Fruit fly (Drosophila melanogaster): ENCODE results near the gene Imp.

The Imp gene

DNA sequence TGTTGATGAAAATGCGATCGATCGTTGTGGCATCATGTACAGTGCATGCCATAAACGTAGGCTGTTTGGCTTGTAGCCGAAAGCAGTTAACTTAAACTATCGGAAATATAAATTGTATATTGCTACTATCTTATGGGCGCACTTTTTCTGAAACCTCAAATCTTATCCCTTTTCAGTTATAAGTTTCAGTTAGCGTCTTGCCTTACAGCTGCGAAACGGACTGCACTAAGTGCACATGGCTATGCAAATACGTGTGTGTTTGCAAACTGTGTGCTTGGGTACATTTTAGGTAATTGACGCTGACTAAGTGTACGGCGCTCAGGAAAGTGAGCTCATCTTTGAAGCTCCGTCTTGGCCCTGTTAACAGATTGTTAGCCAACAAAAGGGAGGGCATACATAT lies 48.4 kb downstream of the Imp start (continued):
- TF ChIP-seq hb (GFP tag; IDR thresholded peaks at IDR 0.05; ENCODE audit: partially characterized antibody) (no peak), Atf3 (GFP tag; optimal IDR thresholded peaks at IDR 0.05) (no peak), CG14014 (GFP tag; IDR thresholded peaks at IDR 0.05) (peak; percentile 37; the same call in 1 of the 2 replicates), gem (tag; optimal IDR thresholded peaks at IDR 0.05) (peak; percentile 53), CG7786 (GFP tag; optimal IDR thresholded peaks at IDR 0.05) (peak; percentile 2), grau (tag; optimal IDR thresholded peaks at IDR 0.05) (peak; percentile 39), CG6765 (GFP tag; optimal IDR thresholded peaks at IDR 0.05) (peak; percentile 3), CG8944 (GFP tag; optimal IDR thresholded peaks at IDR 0.05) (peak; percentile 7), tio (GFP tag; optimal IDR thresholded peaks at IDR 0.05) (peak; percentile 27), Hmr (GFP tag; optimal IDR thresholded peaks at IDR 0.05) (peak; percentile 23), Hsf (GFP tag; optimal IDR thresholded peaks at IDR 0.05) (no peak), chif (GFP tag; optimal IDR thresholded peaks at IDR 0.05) (peak in 1 of 2 experiments; percentile 14), Sox100B (GFP tag; optimal IDR thresholded peaks at IDR 0.05) (peak; percentile 59), CG17359 (tag; optimal IDR thresholded peaks at IDR 0.05) (peak; percentile 63), Vsx1 (GFP tag; optimal IDR thresholded peaks at IDR 0.05) (no peak), Doc2 (GFP tag; IDR thresholded peaks at IDR 0.05) (no peak), sob (GFP tag; IDR thresholded peaks at IDR 0.05) (peak; percentile 47; the same call in 1 of the 2 replicates), shn (GFP tag; optimal IDR thresholded peaks at IDR 0.05) (no peak), lmd (GFP tag; IDR thresholded peaks at IDR 0.05) (no peak), CG6654 (GFP tag; optimal IDR thresholded peaks at IDR 0.05) (peak; percentile 8), CG11456 (GFP tag; IDR thresholded peaks at IDR 0.05) (peak; percentile 58; the same call in 1 of the 3 replicates), C15 (GFP tag; IDR thresholded peaks at IDR 0.05) (no peak), Bdp1 (GFP tag; optimal IDR thresholded peaks at IDR 0.05) (peak; percentile 11), CG11696 (GFP tag; IDR thresholded peaks at IDR 0.05) (no peak), CG4854 (GFP tag; optimal IDR thresholded peaks at IDR 0.05) (no peak), CG12155 (GFP tag; optimal IDR thresholded peaks at IDR 0.05) (no peak), Ada2b (GFP tag; IDR thresholded peaks at IDR 0.05) (peak; percentile 49; the same call in 1 of the 2 replicates), yki (optimal IDR thresholded peaks at IDR 0.05) (no peak), unc-4 (GFP tag; IDR thresholded peaks at IDR 0.05; ENCODE audit: partially characterized antibody) (no peak), CG12071 (GFP tag; optimal IDR thresholded peaks at IDR 0.05) (peak; percentile 47), scrt (GFP tag; optimal IDR thresholded peaks at IDR 0.05) (peak; percentile 16), Lim3 (GFP tag; IDR thresholded peaks at IDR 0.05) (no peak), HLH3B (GFP tag; IDR thresholded peaks at IDR 0.05) (peak; percentile 54), CG8089 (GFP tag; optimal IDR thresholded peaks at IDR 0.05) (peak; percentile 9), CG15696 (tag; optimal IDR thresholded peaks at IDR 0.05) (no peak), CG31224 (GFP tag; IDR thresholded peaks at IDR 0.05) (0 out of 2 replicates have a peak, but pooled peaks have one; percentile 20), CG8359 (GFP tag; optimal IDR thresholded peaks at IDR 0.05; ENCODE audit: borderline replicate concordance) (no peak), Antp (GFP tag; optimal IDR thresholded peaks at IDR 0.05) (peak; percentile 41), Elba2 (GFP tag; optimal IDR thresholded peaks at IDR 0.05) (no peak), CG16863 (GFP tag; optimal IDR thresholded peaks at IDR 0.05) (peak; percentile 12), odd (GFP tag; optimal IDR thresholded peaks at IDR 0.05) (peak; percentile 7), al (GFP tag; IDR thresholded peaks at IDR 0.05) (no peak), Ptx1 (GFP tag; IDR thresholded peaks at IDR 0.05) (peak; percentile 63), prd (optimal IDR thresholded peaks at IDR 0.05) (no peak), prd (GFP tag; IDR thresholded peaks at IDR 0.05) (peak; percentile 61; the same call in 2 of the 3 replicates), bsh (GFP tag; optimal IDR thresholded peaks at IDR 0.05) (peak in 1 of 2 experiments; percentile 25), GATAe (GFP tag; conservative IDR thresholded peaks at IDR 0.05) (no peak), HHEX (GFP tag; optimal IDR thresholded peaks at IDR 0.05) (peak; percentile 22), Dfd (GFP tag; optimal IDR thresholded peaks at IDR 0.05) (no peak), Rx (GFP tag; IDR thresholded peaks at IDR 0.05) (peak; percentile 43), CG1603 (tag; optimal IDR thresholded peaks at IDR 0.05) (peak; percentile 67), CG2678 (tag; optimal IDR thresholded peaks at IDR 0.05) (peak; percentile 62)
